Worm (Caenorhabditis elegans) whole organism, late embryonic: Measurements from ENCODE around the gene ceh-88.

Source experiments
- C38D4.7 ChIP-seq: fragments of 200-800 bp; sonication (Bioruptor generic); optimal IDR thresholded peaks from 2 replicates; lab custom pipeline; 2018; ENCODE audit warnings: mild to moderate bottlenecking, missing genetic modification characterization, moderate library complexity, missing compliant biosample characterization
- Y22D7AL.16 ChIP-seq: sonication (generic microtip); optimal IDR thresholded peaks from 2 replicates; lab custom pipeline; 2016; ENCODE audit warnings: missing genetic modification characterization, missing compliant biosample characterization
- ama-1 ChIP-seq: fragments of 150-350 bp; optimal IDR thresholded peaks from 2 replicates; lab custom pipeline; 2014
- ceh-18 ChIP-seq: sonication (generic microtip); optimal IDR thresholded peaks from 2 replicates; lab custom pipeline; 2016; ENCODE audit warnings: missing genetic modification characterization, missing compliant biosample characterization
- ceh-19 ChIP-seq: fragments of 200-800 bp; sonication (Bioruptor generic); optimal IDR thresholded peaks from 2 replicates; lab custom pipeline; 2018; ENCODE audit warnings: mild to moderate bottlenecking, missing genetic modification characterization, missing compliant biosample characterization
- ceh-2 ChIP-seq: sonication (generic microtip); optimal IDR thresholded peaks from 2 replicates; lab custom pipeline; 2016; ENCODE audit warnings: missing genotype, missing genetic modification characterization, missing compliant biosample characterization
- ceh-22 ChIP-seq: sonication (generic microtip); optimal IDR thresholded peaks from 2 replicates; lab custom pipeline; 2017; ENCODE audit warnings: missing biosample characterization, missing genetic modification characterization
- ceh-34 ChIP-seq: sonication (generic microtip); optimal IDR thresholded peaks from 2 replicates; lab custom pipeline; 2016; ENCODE audit warnings: mild to moderate bottlenecking, missing genetic modification characterization, missing compliant biosample characterization
- dve-1 ChIP-seq: sonication (generic microtip); optimal IDR thresholded peaks from 2 replicates; lab custom pipeline; 2017; ENCODE audit warnings: antibody characterized with exemption, mild to moderate bottlenecking, missing genetic modification characterization, missing compliant biosample characterization
- elt-2 ChIP-seq: sonication (generic microtip); optimal IDR thresholded peaks from 2 replicates; lab custom pipeline; 2016; ENCODE audit warnings: missing genetic modification reagents, missing genetic modification characterization, missing compliant biosample characterization
- fax-1 ChIP-seq: sonication (generic microtip); optimal IDR thresholded peaks from 2 replicates; lab custom pipeline; 2016; ENCODE audit warnings: missing genotype, missing genetic modification characterization, missing compliant biosample characterization
- fkh-6 ChIP-seq: sonication (generic microtip); optimal IDR thresholded peaks from 2 replicates; lab custom pipeline; 2016; ENCODE audit warnings: missing genetic modification characterization, missing compliant biosample characterization
- gmeb-2 ChIP-seq: sonication (generic microtip); optimal IDR thresholded peaks from 2 replicates; lab custom pipeline; 2016; ENCODE audit warnings: missing genetic modification characterization, inconsistent platforms, missing compliant biosample characterization
- hlh-13 ChIP-seq: fragments of 200-800 bp; sonication (Bioruptor generic); optimal IDR thresholded peaks from 2 replicates; lab custom pipeline; 2018; ENCODE audit warnings: mild to moderate bottlenecking, missing genetic modification characterization, missing compliant biosample characterization
- hlh-15 ChIP-seq: sonication (generic microtip); optimal IDR thresholded peaks from 2 replicates; lab custom pipeline; 2016; ENCODE audit warnings: missing genetic modification characterization, missing compliant biosample characterization
- hlh-30 ChIP-seq: sonication (generic microtip); optimal IDR thresholded peaks from 2 replicates; lab custom pipeline; 2017; ENCODE audit warnings: antibody characterized with exemption, missing genetic modification characterization, missing compliant biosample characterization; ENCODE audit not compliant: insufficient read depth
- hlh-6 ChIP-seq: sonication (generic microtip); optimal IDR thresholded peaks from 2 replicates; lab custom pipeline; 2016; ENCODE audit warnings: missing genotype, missing genetic modification characterization, missing compliant biosample characterization
- lim-6 ChIP-seq: sonication (generic microtip); optimal IDR thresholded peaks from 2 replicates; lab custom pipeline; 2016; ENCODE audit warnings: missing genetic modification characterization, missing compliant biosample characterization
- lin-11 ChIP-seq: fragments of 200-800 bp; sonication (Bioruptor generic); optimal IDR thresholded peaks from 2 replicates; lab custom pipeline; 2018; ENCODE audit warnings: mild to moderate bottlenecking, missing genetic modification characterization, missing compliant biosample characterization
- mec-3 ChIP-seq: sonication (generic microtip); optimal IDR thresholded peaks from 2 replicates; lab custom pipeline; 2016; ENCODE audit warnings: borderline replicate concordance, missing genetic modification characterization, missing compliant biosample characterization
- nfya-1 ChIP-seq: sonication (generic microtip); optimal IDR thresholded peaks from 2 replicates; lab custom pipeline; 2017; ENCODE audit warnings: missing genetic modification characterization, mild to moderate bottlenecking, missing compliant biosample characterization, antibody characterized with exemption, moderate library complexity
- npax-4 ChIP-seq: sonication (generic microtip); optimal IDR thresholded peaks from 2 replicates; lab custom pipeline; 2016; ENCODE audit warnings: missing genetic modification characterization, missing compliant biosample characterization
- pha-2 ChIP-seq: sonication (generic microtip); optimal IDR thresholded peaks from 2 replicates; lab custom pipeline; 2017; ENCODE audit warnings: mild to moderate bottlenecking, missing genetic modification characterization, missing compliant biosample characterization
- pha-4 ChIP-seq: fragments of 150-350 bp; optimal IDR thresholded peaks from 2 replicates; lab custom pipeline; 2018; ENCODE audit warnings: missing biosample characterization, missing genetic modification reagents, missing genetic modification characterization
- ref-2 ChIP-seq: sonication (generic microtip); optimal IDR thresholded peaks from 2 replicates; lab custom pipeline; 2016; ENCODE audit warnings: missing genetic modification characterization, missing compliant biosample characterization
- sdc-2 ChIP-seq: sonication (generic microtip); optimal IDR thresholded peaks from 2 replicates; lab custom pipeline; 2016; ENCODE audit warnings: missing genotype, missing genetic modification characterization, missing compliant biosample characterization
- sox-2 ChIP-seq: fragments of 200-800 bp; sonication (Bioruptor generic); IDR thresholded peaks from 2 replicates; pipeline ENCODE4 v1.3.6; 2022; ENCODE audit warnings: missing genetic modification reagents, missing genetic modification characterization, missing compliant biosample characterization
- sox-4 ChIP-seq: sonication (generic microtip); optimal IDR thresholded peaks from 2 replicates; lab custom pipeline; 2017; ENCODE audit warnings: mild to moderate bottlenecking, missing genetic modification characterization, inconsistent platforms, missing compliant biosample characterization
- ttx-3 ChIP-seq: sonication (generic microtip); optimal IDR thresholded peaks from 2 replicates; lab custom pipeline; 2016; ENCODE audit warnings: missing genetic modification reagents, missing genetic modification characterization, missing compliant biosample characterization
- unc-3 ChIP-seq, 2 experiments: fragments of 200-800 bp in 1 of 2; sonication (Bioruptor generic) in 1 of 2; sonication (generic microtip) in 1 of 2; conservative IDR thresholded peaks in 1 of 2; optimal IDR thresholded peaks in 1 of 2; 2 replicates each; pipeline versions ENCODE4 v1.3.6 to Lab custom; 2016 to 2022; ENCODE audit warnings: missing compliant biosample characterization in 2 of 2, missing genetic modification characterization in 2 of 2, missing genetic modification reagents in 1 of 2
- ztf-16 ChIP-seq: sonication (generic microtip); optimal IDR thresholded peaks from 2 replicates; lab custom pipeline; 2017; ENCODE audit warnings: missing genetic modification characterization, missing compliant biosample characterization

Gene ceh-88

DNA sequence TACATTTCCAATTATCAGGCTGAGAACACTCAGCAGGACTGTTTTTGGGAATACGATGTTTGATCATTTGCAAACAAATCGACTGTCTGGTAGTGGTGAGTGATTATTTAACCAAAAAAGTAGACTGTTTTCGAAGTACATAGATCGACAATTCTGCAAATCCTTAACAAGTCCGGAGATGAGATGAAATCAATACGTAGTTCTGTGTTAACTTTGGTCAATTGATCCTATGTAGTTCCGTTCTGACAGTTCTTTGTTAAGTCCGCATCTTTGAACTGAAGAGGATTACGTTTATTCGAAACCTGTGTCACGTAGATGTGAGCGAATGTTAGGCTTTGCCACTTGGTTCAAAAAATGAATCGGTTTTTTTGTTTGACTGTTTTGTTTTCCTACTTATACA is 22.6 kb downstream of the ceh-88 start, which contains the start of gene clec-199:
Gene clec-199, plus strand, starts transcription at position 301 of the 400 bp plus-strand sequence.
- TF ChIP-seq ceh-18 (tag; lab: Kevin White, UChicago) (no peak), ztf-16 (tag; lab: Kevin White, UChicago) (no peak), pha-2 (tag; lab: Kevin White, UChicago) (no peak), ref-2 (tag; lab: Kevin White, UChicago) (no peak), nfya-1 (no peak)

DNA sequence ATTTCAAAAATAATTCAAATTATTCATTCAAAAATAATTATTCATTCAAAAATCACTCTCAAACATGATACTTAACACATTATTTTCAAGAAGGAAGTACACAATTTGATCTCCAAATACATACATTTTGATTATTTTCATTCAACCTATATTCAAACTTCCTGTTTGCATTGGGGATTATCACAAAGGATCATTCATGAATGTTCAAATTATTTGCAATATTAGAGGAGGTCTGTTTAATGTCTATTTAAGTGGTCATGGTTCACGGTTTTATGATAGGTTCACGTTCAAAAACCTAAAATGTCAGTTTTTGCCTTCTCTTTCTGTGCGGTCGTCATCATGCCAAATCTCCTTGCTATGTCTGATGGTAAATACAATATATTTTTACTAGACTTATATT is 32.2 kb downstream of the ceh-88 start, which contains the start of gene clec-202:
Gene clec-202, plus strand, starts transcription at position 301 of the 400 bp plus-strand sequence.
- TF ChIP-seq Y22D7AL.16 (tag; lab: Kevin White, UChicago) (no peak), pha-4 (no peak), elt-2 (tag; lab: Kevin White, UChicago) (no peak)

DNA sequence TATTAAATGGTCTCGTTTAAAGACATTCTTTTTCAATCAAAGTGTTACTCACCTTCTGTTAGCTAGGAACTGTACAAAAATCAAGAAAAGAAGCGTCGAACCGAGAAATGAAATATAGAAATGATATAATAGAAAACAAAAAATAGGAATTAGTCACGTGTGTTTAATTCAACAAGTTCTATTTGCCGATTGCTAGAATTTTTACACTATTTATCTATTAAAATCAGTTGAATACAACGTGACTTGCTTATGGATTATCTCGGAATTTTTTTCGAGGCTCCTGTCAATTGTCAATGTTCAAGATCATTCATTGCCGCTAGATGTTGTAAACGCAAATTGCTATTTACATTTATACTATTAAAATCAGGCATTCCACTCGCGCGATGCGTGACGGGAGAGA is 38.3 kb downstream of the ceh-88 start, which contains the start of gene zipt-17:
Gene zipt-17, minus strand, starts transcription at position 101 of the 400 bp plus-strand sequence.
- TF ChIP-seq dve-1 (tag; lab: Kevin White, UChicago) (no peak), fkh-6 (tag; lab: Kevin White, UChicago) (no peak), ref-2 (tag; lab: Kevin White, UChicago) (no peak), hlh-6 (tag; lab: Kevin White, UChicago) (no peak), lim-6 (tag; lab: Kevin White, UChicago) (no peak), pha-2 (tag; lab: Kevin White, UChicago) (no peak), nfya-1 (no peak), sdc-2 (tag; lab: Kevin White, UChicago) (no peak), ama-1 (no peak), ceh-22 (tag; lab: Kevin White, UChicago) (no peak), ceh-19 (no peak), hlh-13 (GFP tag; lab: Kevin White, UChicago) (no peak)

DNA sequence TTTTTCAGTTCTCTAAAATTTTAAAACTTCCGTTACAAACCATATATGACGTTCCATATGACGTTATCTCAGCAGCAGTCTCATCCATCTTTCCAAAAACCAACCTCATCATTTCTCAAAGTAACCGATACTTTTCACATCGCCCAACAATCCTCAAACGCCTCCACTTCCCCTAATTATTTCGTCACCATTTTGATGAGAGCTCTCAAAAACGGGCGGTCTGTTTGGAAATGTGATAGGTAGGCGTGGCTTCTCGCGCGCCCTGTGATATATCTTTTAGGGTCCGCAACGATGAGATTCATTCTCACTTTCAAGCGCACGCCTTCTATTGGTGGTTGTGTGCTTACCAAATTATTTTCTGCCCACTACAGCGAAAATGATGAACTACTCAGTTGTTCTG is 39.3 kb downstream of the ceh-88 start, which contains the start of gene trh-1:
Gene trh-1, plus strand, starts transcription at position 301 of the 400 bp plus-strand sequence.
- TF ChIP-seq ref-2 (tag; lab: Kevin White, UChicago) (no peak), C38D4.7 (GFP tag; lab: Kevin White, UChicago) (no peak), gmeb-2 (tag; lab: Kevin White, UChicago) (no peak), Y22D7AL.16 (tag; lab: Kevin White, UChicago) (no peak), pha-2 (tag; lab: Kevin White, UChicago) (no peak), dve-1 (tag; lab: Kevin White, UChicago) (no peak)

DNA sequence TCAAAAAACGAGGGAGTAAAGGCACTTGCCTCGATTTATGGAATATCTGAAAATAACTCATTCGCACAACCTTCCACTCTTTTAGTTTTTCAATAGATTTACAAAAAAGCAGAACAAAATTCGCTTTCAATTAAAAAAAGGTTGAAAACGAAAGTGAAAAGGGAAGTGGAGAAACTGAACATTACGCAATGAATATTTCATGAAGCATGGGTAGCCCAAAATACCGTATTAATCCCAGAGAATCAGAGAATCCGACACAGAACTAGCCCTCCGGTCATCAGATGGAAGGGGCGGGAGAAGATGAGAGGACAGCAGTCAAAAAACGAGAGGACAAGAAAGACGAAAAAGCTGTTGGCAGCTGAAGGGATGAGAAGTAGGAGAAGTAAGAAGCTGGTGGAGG is 42.5 kb downstream of the ceh-88 start, which contains the start of gene C30H6.5:
Gene C30H6.5, plus strand, starts transcription at position 301 of the 400 bp plus-strand sequence.
- no peak for TF ChIP-seq hlh-30 (tag; lab: Kevin White, UChicago)
- no peak for TF ChIP-seq lin-11 (tag; lab: Kevin White, UChicago)
- TF ChIP-seq npax-4 (tag; lab: Kevin White, UChicago): no peak
- no peak for TF ChIP-seq ceh-22 (tag; lab: Kevin White, UChicago)
- TF ChIP-seq ceh-34 (tag; lab: Kevin White, UChicago): no peak
- no peak for TF ChIP-seq ref-2 (tag; lab: Kevin White, UChicago)
- TF ChIP-seq ceh-18 (tag; lab: Kevin White, UChicago): no peak
- TF ChIP-seq fkh-6 (tag; lab: Kevin White, UChicago): no peak
- TF ChIP-seq ttx-3: no peak
- no peak for TF ChIP-seq sox-4 (tag; lab: Kevin White, UChicago)
- no peak for TF ChIP-seq pha-2 (tag; lab: Kevin White, UChicago)
- TF ChIP-seq fax-1 (tag; lab: Kevin White, UChicago): no peak
- no peak for TF ChIP-seq sox-2 (GFP tag; lab: Robert Waterston, UW)
- TF ChIP-seq hlh-15 (tag; lab: Kevin White, UChicago): no peak
- TF ChIP-seq unc-3 (GFP tag; conservative IDR thresholded peaks at IDR 0.05; lab: Robert Waterston, UW): no peak
- TF ChIP-seq unc-3 (tag; optimal IDR thresholded peaks at IDR 0.05; lab: Kevin White, UChicago): no peak
- TF ChIP-seq ceh-2: no peak
- TF ChIP-seq Y22D7AL.16 (tag; lab: Kevin White, UChicago): no peak
- TF ChIP-seq mec-3: no peak
